Worm (Caenorhabditis elegans): ENCODE measurements around the gene sqst-1.

The sqst-1 gene

DNA sequence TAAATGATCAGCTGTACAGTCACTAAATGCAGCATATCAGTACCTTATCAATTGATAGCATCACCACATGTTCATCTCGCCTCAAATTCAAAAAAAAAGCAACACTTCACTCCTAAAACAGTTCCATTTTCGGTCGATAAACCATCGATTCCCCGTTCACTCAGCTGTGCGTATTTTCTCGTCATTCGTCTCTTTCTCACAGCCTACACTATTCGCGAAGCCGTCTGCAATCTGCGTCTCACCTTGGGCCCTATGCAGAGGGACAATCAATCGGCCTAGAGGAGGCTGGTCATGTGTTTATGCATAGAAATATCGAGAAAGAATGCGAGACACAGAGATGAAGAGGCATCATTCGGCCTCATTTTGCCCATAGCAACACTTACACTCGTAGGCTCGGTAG lies 1.7 kb upstream of the sqst-1 start (continued):
- peak; percentile 56 for TF ChIP-seq skn-1 (tag; optimal IDR thresholded peaks at IDR 0.05)
- TF ChIP-seq lin-1 (GFP tag; IDR thresholded peaks at IDR 0.05), result peak; percentile 48; the same call in 1 of the 2 replicates
- TF ChIP-seq Y105C5A.15 (GFP tag; IDR thresholded peaks at IDR 0.05), result no peak
- no peak for TF ChIP-seq ceh-32 (tag; optimal IDR thresholded peaks at IDR 0.05; ENCODE audit: poor library complexity)
- peak; percentile 93 for TF ChIP-seq hmg-1.1 (GFP tag; IDR thresholded peaks at IDR 0.05)
- TF ChIP-seq spr-3 (GFP tag; optimal IDR thresholded peaks at IDR 0.05), result no peak
- TF ChIP-seq jun-1 (tag; optimal IDR thresholded peaks at IDR 0.05), result peak; percentile 86
- TF ChIP-seq nhr-48 (tag; optimal IDR thresholded peaks at IDR 0.05), result peak; percentile 94
- no peak for TF ChIP-seq snpc-4 (tag; optimal IDR thresholded peaks at IDR 0.05)
- 0 out of 2 replicates have a peak, but pooled peaks have one; percentile 46 for TF ChIP-seq dmd-9 (GFP tag; IDR thresholded peaks at IDR 0.05)
- peak; percentile 62 for TF ChIP-seq set-16 (GFP tag; IDR thresholded peaks at IDR 0.05)
- TF ChIP-seq R02D3.7 (tag; optimal IDR thresholded peaks at IDR 0.05), result no peak
- TF ChIP-seq lim-7 (GFP tag; IDR thresholded peaks at IDR 0.05), result 0 out of 2 replicates have a peak, but pooled peaks have one; percentile 15
- TF ChIP-seq nhr-41 (GFP tag; IDR thresholded peaks at IDR 0.05), result peak; percentile 20; the same call in 1 of the 2 replicates
- TF ChIP-seq mdt-29 (GFP tag; IDR thresholded peaks at IDR 0.05), result peak; percentile 88
- TF ChIP-seq cey-2 (tag; optimal IDR thresholded peaks at IDR 0.05; ENCODE audit: borderline replicate concordance, insufficient read depth), result peak; percentile 33
- TF ChIP-seq unc-62 (GFP tag; optimal IDR thresholded peaks at IDR 0.05 in 1 of 2), result no peak
- no peak for TF ChIP-seq unc-62 (tag; optimal IDR thresholded peaks at IDR 0.05)
- peak; percentile 74 for TF ChIP-seq mes-2 (tag; optimal IDR thresholded peaks at IDR 0.05; ENCODE audit: poor library complexity, severe bottlenecking)
- TF ChIP-seq lir-3 (tag; optimal IDR thresholded peaks at IDR 0.05), result no peak
- TF ChIP-seq zip-11 (GFP tag; IDR thresholded peaks at IDR 0.05), result no peak
- TF ChIP-seq hif-1 (tag; optimal IDR thresholded peaks at IDR 0.05), result peak in 1 of 2 experiments; percentile 79
- no peak for TF ChIP-seq daf-12 (tag; optimal IDR thresholded peaks at IDR 0.05)
- TF ChIP-seq Y48G9A.11 (GFP tag; IDR thresholded peaks at IDR 0.05), result no peak
- TF ChIP-seq egl-27 (tag; optimal IDR thresholded peaks at IDR 0.05), result no peak
- TF ChIP-seq F26F4.8 (GFP tag; conservative IDR thresholded peaks at IDR 0.05), result no peak
- no peak; the same call in 1 of the 2 replicates for TF ChIP-seq D1046.2 (GFP tag; IDR thresholded peaks at IDR 0.05)
- TF ChIP-seq hlh-30 (tag; optimal IDR thresholded peaks at IDR 0.05; ENCODE audit: insufficient read depth), result peak; percentile 98
- no peak for TF ChIP-seq snpc-1.2 (GFP tag; IDR thresholded peaks at IDR 0.05)
- no peak for TF ChIP-seq lin-29 (GFP tag; IDR thresholded peaks at IDR 0.05)
- no peak for TF ChIP-seq nhr-76 (tag; optimal IDR thresholded peaks at IDR 0.05)
- TF ChIP-seq aha-1 (tag), result peak; percentile 95
- no peak for TF ChIP-seq arid-1 (GFP tag; conservative IDR thresholded peaks at IDR 0.05)
- peak; percentile 73 for TF ChIP-seq ceh-20 (GFP tag; IDR thresholded peaks at IDR 0.05)
- TF ChIP-seq ces-1 (GFP tag; optimal IDR thresholded peaks at IDR 0.05), result no peak
- TF ChIP-seq daf-19 (GFP tag; conservative IDR thresholded peaks at IDR 0.05), result no peak
- TF ChIP-seq T20F7.1 (GFP tag; optimal IDR thresholded peaks at IDR 0.05), result peak; percentile 81
- TF ChIP-seq Y5F2A.4 (GFP tag; optimal IDR thresholded peaks at IDR 0.05), result no peak
- TF ChIP-seq dmd-6 (GFP tag; IDR thresholded peaks at IDR 0.05), result peak; percentile 99
- no peak for TF ChIP-seq ztf-11 (tag; optimal IDR thresholded peaks at IDR 0.05)
- TF ChIP-seq nhr-25 (tag; optimal IDR thresholded peaks at IDR 0.05; ENCODE audit: borderline replicate concordance, insufficient read depth), result peak; percentile 28
- TF ChIP-seq vab-7 (GFP tag; IDR thresholded peaks at IDR 0.05), result no peak; the same call in 1 of the 2 replicates
- TF ChIP-seq dpl-1 (GFP tag; optimal IDR thresholded peaks at IDR 0.05), result peak; percentile 56
- no peak for TF ChIP-seq F44E2.7 (GFP tag; IDR thresholded peaks at IDR 0.05)
- no peak for TF ChIP-seq nhr-237 (tag; optimal IDR thresholded peaks at IDR 0.05)
- TF ChIP-seq ceh-44 (GFP tag; IDR thresholded peaks at IDR 0.05), result no peak
- TF ChIP-seq saeg-2 (GFP tag; IDR thresholded peaks at IDR 0.05), result peak; percentile 66
- peak; percentile 87 for TF ChIP-seq nhr-102 (tag; optimal IDR thresholded peaks at IDR 0.05)
- no peak for TF ChIP-seq F49E8.2 (tag; optimal IDR thresholded peaks at IDR 0.05; ENCODE audit: borderline replicate concordance)
- peak; percentile 91 for TF ChIP-seq mxl-3 (GFP tag; optimal IDR thresholded peaks at IDR 0.05)

Measured in whole organism, L4 larva.